Fruit fly (Drosophila melanogaster) Kc167 (cell line): ENCODE measurements around the gene CG10286.

Source experiments
- Myc ChIP-seq: fragments of >200 bp; optimal IDR thresholded peaks from 2 replicates; lab custom pipeline; 2017; ENCODE audit warnings: missing external identifiers
- Sin3A ChIP-seq: fragments of >200 bp; optimal IDR thresholded peaks from 2 replicates; lab custom pipeline; 2018; ENCODE audit warnings: missing external identifiers
- h ChIP-seq: fragments of >200 bp; optimal IDR thresholded peaks from 3 replicates; lab custom pipeline; 2018; ENCODE audit warnings: missing external identifiers
- insv ChIP-seq: fragments of >200 bp; optimal IDR thresholded peaks from 3 replicates; lab custom pipeline; 2018; ENCODE audit warnings: missing external identifiers
- psq ChIP-seq: fragments of >200 bp; optimal IDR thresholded peaks from 2 replicates; lab custom pipeline; 2017; ENCODE audit warnings: missing external identifiers
- ttk ChIP-seq: sonication (Bioruptor generic); optimal IDR thresholded peaks from 2 replicates; lab custom pipeline; 2017; ENCODE audit warnings: missing external identifiers

dm6 chr3R:6406566-6407098 is 37.9 kb downstream of the CG10286 start, which contains the start of gene gpp:
- no peak for TF ChIP-seq h (lab: Kevin White, UChicago)
- TF ChIP-seq Myc (lab: Kevin White, UChicago): no peak
- no peak for TF ChIP-seq Sin3A (lab: Kevin White, UChicago)
- no peak for TF ChIP-seq ttk
- peak; percentile 92 for TF ChIP-seq psq (lab: Kevin White, UChicago)
- TF ChIP-seq insv (lab: Kevin White, UChicago): no peak
